Worm (Caenorhabditis elegans): ENCODE measurements around the gene mltn-7.

mltn-7 gene

ce11 chrV:356959-357702 lies 13.0 kb upstream of the mltn-7 start:
- TF ChIP-seq mab-5 (tag; optimal IDR thresholded peaks at IDR 0.05) = no peak
- no peak for TF ChIP-seq nhr-2 (tag; optimal IDR thresholded peaks at IDR 0.05)
- TF ChIP-seq bed-3 (GFP tag; optimal IDR thresholded peaks at IDR 0.05) = no peak
- no peak for TF ChIP-seq tbx-8 (GFP tag; optimal IDR thresholded peaks at IDR 0.05)
- TF ChIP-seq ceh-83 (GFP tag; optimal IDR thresholded peaks at IDR 0.05) = no peak
- no peak for TF ChIP-seq ceh-43 (GFP tag; optimal IDR thresholded peaks at IDR 0.05)
- TF ChIP-seq elt-1 (tag; optimal IDR thresholded peaks at IDR 0.05; ENCODE audit: borderline replicate concordance, insufficient read depth) = no peak
- no peak for TF ChIP-seq snpc-4 (tag; optimal IDR thresholded peaks at IDR 0.05)
- TF ChIP-seq M03D4.4 (tag; optimal IDR thresholded peaks at IDR 0.05) = no peak
- no peak for TF ChIP-seq sem-2 (GFP tag; optimal IDR thresholded peaks at IDR 0.05)
- no peak for TF ChIP-seq mep-1 (tag; optimal IDR thresholded peaks at IDR 0.05)
- TF ChIP-seq nhr-12 (tag; optimal IDR thresholded peaks at IDR 0.05) = no peak
- no peak for TF ChIP-seq unc-62 (GFP tag; optimal IDR thresholded peaks at IDR 0.05)
- TF ChIP-seq mls-2 (tag; optimal IDR thresholded peaks at IDR 0.05) = no peak
- no peak for TF ChIP-seq ces-1 (GFP tag; optimal IDR thresholded peaks at IDR 0.05)
- no peak for TF ChIP-seq unc-39 (tag; optimal IDR thresholded peaks at IDR 0.05)
- no peak for TF ChIP-seq elt-3 (tag; optimal IDR thresholded peaks at IDR 0.05)
- TF ChIP-seq ham-2 (GFP tag; optimal IDR thresholded peaks at IDR 0.05) = no peak
- TF ChIP-seq lsy-2 (tag; optimal IDR thresholded peaks at IDR 0.05) = no peak

- TF ChIP-seq M03D4.4 (tag; optimal IDR thresholded peaks at IDR 0.05) = no peak
- no peak for TF ChIP-seq nhr-76 (tag; optimal IDR thresholded peaks at IDR 0.05)
- no peak for TF ChIP-seq unc-62 (GFP tag; optimal IDR thresholded peaks at IDR 0.05)
- TF ChIP-seq elt-3 (tag; optimal IDR thresholded peaks at IDR 0.05) = no peak
- TF ChIP-seq nhr-12 (tag; optimal IDR thresholded peaks at IDR 0.05) = no peak
- no peak for TF ChIP-seq cnd-1 (tag; optimal IDR thresholded peaks at IDR 0.05)
- TF ChIP-seq zip-8 (tag; optimal IDR thresholded peaks at IDR 0.05) = no peak
- TF ChIP-seq ceh-43 (GFP tag; optimal IDR thresholded peaks at IDR 0.05) = no peak
- TF ChIP-seq ceh-83 (GFP tag; optimal IDR thresholded peaks at IDR 0.05) = no peak
- no peak for TF ChIP-seq lin-32 (GFP tag; optimal IDR thresholded peaks at IDR 0.05)
- TF ChIP-seq hlh-1 (tag; optimal IDR thresholded peaks at IDR 0.05) = no peak
- no peak for TF ChIP-seq lin-13 (tag; optimal IDR thresholded peaks at IDR 0.05)
- no peak for TF ChIP-seq flh-1 (GFP tag; optimal IDR thresholded peaks at IDR 0.05)
- TF ChIP-seq elt-1 (tag; optimal IDR thresholded peaks at IDR 0.05; ENCODE audit: borderline replicate concordance, insufficient read depth) = no peak
- no peak for TF ChIP-seq unc-120 (tag; optimal IDR thresholded peaks at IDR 0.05; ENCODE audit: poor library complexity, severe bottlenecking)
- TF ChIP-seq sptf-1 (tag; optimal IDR thresholded peaks at IDR 0.05) = no peak
- no peak for TF ChIP-seq nhr-2 (tag; optimal IDR thresholded peaks at IDR 0.05)
Measured at ce11 chrV:358473-358872, 11.7 kb upstream of the mltn-7 start.

DNA sequence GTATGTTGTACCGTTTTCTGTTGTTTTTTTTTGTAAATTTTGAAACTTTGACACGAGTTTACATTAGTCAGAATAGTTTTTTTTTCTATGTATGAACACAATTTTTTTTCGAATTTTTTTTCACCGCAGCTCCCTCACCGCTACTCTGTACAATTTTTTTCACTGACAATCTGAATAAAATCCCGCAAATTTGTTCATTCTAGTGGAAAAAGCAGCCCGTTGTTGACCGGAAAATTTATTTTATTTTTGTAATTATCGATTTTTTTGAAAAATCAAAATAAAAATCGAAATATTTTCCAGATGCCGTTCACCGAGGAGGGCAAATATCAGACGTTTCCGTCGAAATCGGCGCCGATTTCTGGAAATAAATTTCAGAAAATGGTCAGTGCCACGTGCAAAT lies 10.7 kb upstream of the mltn-7 start, which contains the start of gene T22H9.1:
Gene T22H9.1 (plus strand): TSS at position 301 of the 400 bp plus-strand sequence.
- TF ChIP-seq lin-32 (GFP tag; optimal IDR thresholded peaks at IDR 0.05) = no peak
- no peak for TF ChIP-seq cnd-1 (tag; optimal IDR thresholded peaks at IDR 0.05)
- no peak for TF ChIP-seq bed-3 (GFP tag; optimal IDR thresholded peaks at IDR 0.05)
- TF ChIP-seq lsy-2 (tag; optimal IDR thresholded peaks at IDR 0.05) = no peak
- no peak for TF ChIP-seq unc-62 (GFP tag; optimal IDR thresholded peaks at IDR 0.05)

- TF ChIP-seq unc-39 (tag; optimal IDR thresholded peaks at IDR 0.05) (no peak), flh-1 (GFP tag; optimal IDR thresholded peaks at IDR 0.05) (no peak), M03D4.4 (tag; optimal IDR thresholded peaks at IDR 0.05) (no peak), mls-2 (tag; optimal IDR thresholded peaks at IDR 0.05) (no peak), lsy-2 (tag; optimal IDR thresholded peaks at IDR 0.05) (no peak), ztf-11 (tag; optimal IDR thresholded peaks at IDR 0.05) (no peak), ces-1 (GFP tag; optimal IDR thresholded peaks at IDR 0.05) (no peak), unc-62 (GFP tag; optimal IDR thresholded peaks at IDR 0.05) (no peak), pha-4 (tag; optimal IDR thresholded peaks at IDR 0.05) (no peak), nhr-237 (tag; optimal IDR thresholded peaks at IDR 0.05) (no peak)
Measured at ce11 chrV:360068-360467, 10.1 kb upstream of the mltn-7 start.

DNA sequence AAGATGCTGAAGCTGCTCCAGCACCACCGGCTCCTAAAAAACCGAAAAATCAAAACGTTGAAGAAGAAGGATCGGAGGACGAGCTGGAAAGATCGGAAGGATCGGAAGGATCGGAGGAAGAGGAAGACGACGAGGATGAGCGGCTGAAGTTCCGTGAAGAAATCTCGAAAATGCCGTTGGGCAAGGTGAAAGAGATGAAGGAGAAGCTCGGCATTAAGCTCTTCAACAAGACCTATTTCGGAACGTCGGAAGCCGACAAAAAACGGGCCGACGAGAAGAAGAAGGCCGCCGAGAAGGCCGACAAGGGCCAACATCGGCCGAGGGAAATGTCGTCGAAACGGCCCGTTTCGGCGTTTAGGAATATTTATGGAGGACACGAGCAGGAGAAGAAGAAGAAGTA lies 8.8 kb upstream of the mltn-7 start:
- no peak for TF ChIP-seq elt-3 (tag; optimal IDR thresholded peaks at IDR 0.05)
- TF ChIP-seq ceh-39 (tag; optimal IDR thresholded peaks at IDR 0.05) = no peak
- TF ChIP-seq lin-13 (tag; optimal IDR thresholded peaks at IDR 0.05) = no peak
- no peak for TF ChIP-seq mls-2 (tag; optimal IDR thresholded peaks at IDR 0.05)
- no peak for TF ChIP-seq blmp-1 (tag; optimal IDR thresholded peaks at IDR 0.05)
- no peak for TF ChIP-seq sem-2 (GFP tag; optimal IDR thresholded peaks at IDR 0.05)
- no peak for TF ChIP-seq nhr-12 (tag; optimal IDR thresholded peaks at IDR 0.05)
- no peak for TF ChIP-seq sptf-1 (tag; optimal IDR thresholded peaks at IDR 0.05)
- no peak for TF ChIP-seq ces-1 (GFP tag; optimal IDR thresholded peaks at IDR 0.05)
- no peak for TF ChIP-seq lin-32 (GFP tag; optimal IDR thresholded peaks at IDR 0.05)
- TF ChIP-seq zip-8 (tag; optimal IDR thresholded peaks at IDR 0.05) = no peak
- no peak for TF ChIP-seq snpc-4 (tag; optimal IDR thresholded peaks at IDR 0.05)
- TF ChIP-seq ceh-43 (GFP tag; optimal IDR thresholded peaks at IDR 0.05) = no peak
- TF ChIP-seq hlh-1 (tag; optimal IDR thresholded peaks at IDR 0.05) = no peak
- no peak for TF ChIP-seq lsy-2 (tag; optimal IDR thresholded peaks at IDR 0.05)
